Fruit fly (Drosophila melanogaster) Kc167 (cell line): ENCODE measurements around the gene CG17107.

Source experiments
- Myc ChIP-seq: fragments of >200 bp; optimal IDR thresholded peaks from 2 replicates; lab custom pipeline; 2017; ENCODE audit warnings: missing external identifiers
- Sin3A ChIP-seq: fragments of >200 bp; optimal IDR thresholded peaks from 2 replicates; lab custom pipeline; 2018; ENCODE audit warnings: missing external identifiers
- h ChIP-seq: fragments of >200 bp; optimal IDR thresholded peaks from 3 replicates; lab custom pipeline; 2018; ENCODE audit warnings: missing external identifiers
- insv ChIP-seq: fragments of >200 bp; optimal IDR thresholded peaks from 3 replicates; lab custom pipeline; 2018; ENCODE audit warnings: missing external identifiers
- ttk ChIP-seq: sonication (Bioruptor generic); optimal IDR thresholded peaks from 2 replicates; lab custom pipeline; 2017; ENCODE audit warnings: missing external identifiers

- no peak for TF ChIP-seq Myc (lab: Kevin White, UChicago)
- TF ChIP-seq h (lab: Kevin White, UChicago), result no peak
- no peak for TF ChIP-seq ttk (lab: Kevin White, UChicago)
- TF ChIP-seq insv (lab: Kevin White, UChicago), result no peak
- no peak for TF ChIP-seq Sin3A (lab: Kevin White, UChicago)
Observed at dm6 chr2L:10671530-10671929, 10.2 kb upstream of the CG17107 start.
